Fruit fly (Drosophila melanogaster) whole organism, wandering third instar larva: Measurements from ENCODE around the gene CG10587.

ENCODE experiments used
- Abd-B ChIP-seq: fragments of >200 bp; optimal IDR thresholded peaks from 2 replicates; lab custom pipeline; 2017; ENCODE audit warnings: missing biosample characterization, missing genetic modification characterization
- CG32264 ChIP-seq: fragments of 200-800 bp; sonication (Bioruptor generic); optimal IDR thresholded peaks from 2 replicates; lab custom pipeline; 2016; ENCODE audit warnings: missing biosample characterization, missing genetic modification characterization
- CG9705 ChIP-seq: fragments of 200-800 bp; sonication (Bioruptor generic); optimal IDR thresholded peaks from 2 replicates; lab custom pipeline; 2018; ENCODE audit warnings: missing biosample characterization, mild to moderate bottlenecking, missing genetic modification characterization
- CrebA ChIP-seq: fragments of 200-800 bp; sonication (Bioruptor generic); optimal IDR thresholded peaks from 2 replicates; lab custom pipeline; 2016; ENCODE audit warnings: missing biosample characterization, mild to moderate bottlenecking, missing genetic modification characterization, borderline replicate concordance
- Dfd ChIP-seq: fragments of >200 bp; optimal IDR thresholded peaks from 2 replicates; lab custom pipeline; 2017; ENCODE audit warnings: missing biosample characterization, missing genetic modification characterization
- Dif ChIP-seq: fragments of 200-275, 200-300 bp; sonication (Bioruptor generic); optimal IDR thresholded peaks from 2 replicates; lab custom pipeline; 2018; ENCODE audit warnings: missing biosample characterization, missing genetic modification characterization; ENCODE audit not compliant: partially characterized antibody
- GATAd ChIP-seq: sonication (Bioruptor generic); optimal IDR thresholded peaks from 2 replicates; lab custom pipeline; 2016; ENCODE audit warnings: missing biosample characterization, missing genetic modification characterization
- HLH106 ChIP-seq: fragments of 200-800 bp; optimal IDR thresholded peaks from 3 replicates; lab custom pipeline; 2019; ENCODE audit warnings: missing biosample characterization, mild to moderate bottlenecking, missing genetic modification characterization, moderate library complexity
- Hnf4 ChIP-seq: fragments of 200-800 bp; sonication (Bioruptor generic); optimal IDR thresholded peaks from 2 replicates; lab custom pipeline; 2016; ENCODE audit warnings: missing biosample characterization, mild to moderate bottlenecking, missing genetic modification characterization
- Hr78 ChIP-seq: fragments of >200 bp; optimal IDR thresholded peaks from 2 replicates; lab custom pipeline; 2017; ENCODE audit warnings: missing biosample characterization, missing genetic modification characterization
- Hr83 ChIP-seq: fragments of 200-300 bp; sonication (Bioruptor generic); optimal IDR thresholded peaks from 2 replicates; lab custom pipeline; 2016; ENCODE audit warnings: missing biosample characterization, mild to moderate bottlenecking, missing genetic modification characterization, moderate library complexity; ENCODE audit not compliant: poor library complexity, severe bottlenecking
- Jra ChIP-seq: sonication (Bioruptor generic); optimal IDR thresholded peaks from 2 replicates; lab custom pipeline; 2016; ENCODE audit warnings: missing biosample characterization, missing genetic modification characterization
- Mio ChIP-seq: sonication (Bioruptor generic); optimal IDR thresholded peaks from 2 replicates; lab custom pipeline; 2016; ENCODE audit warnings: missing biosample characterization, missing genetic modification characterization
- Myc ChIP-seq: fragments of >200 bp; optimal IDR thresholded peaks from 2 replicates; lab custom pipeline; 2017
- N ChIP-seq: fragments of >200 bp; optimal IDR thresholded peaks from 2 replicates; lab custom pipeline; 2018; ENCODE audit warnings: missing biosample characterization, missing external identifiers, missing genetic modification characterization
- OdsH ChIP-seq: fragments of 200-800 bp; sonication (Bioruptor generic); optimal IDR thresholded peaks from 2 replicates; lab custom pipeline; 2016; ENCODE audit warnings: missing biosample characterization, mild to moderate bottlenecking, missing genetic modification characterization
- Rel ChIP-seq, 2 experiments: fragments of 200-800 bp; sonication (Bioruptor generic) in 1 of 2; optimal IDR thresholded peaks; 2 replicates in 1 of 2; 3 replicates in 1 of 2; lab custom pipeline; 2016 to 2019; ENCODE audit warnings: mild to moderate bottlenecking in 2 of 2, missing biosample characterization in 2 of 2, missing genetic modification characterization in 2 of 2, moderate library complexity in 1 of 2
- Sp1 ChIP-seq: fragments of 200-800 bp; sonication (Bioruptor generic); optimal IDR thresholded peaks from 3 replicates; lab custom pipeline; 2019; ENCODE audit warnings: missing biosample characterization, mild to moderate bottlenecking, missing genetic modification characterization, moderate library complexity
- Vsx2 ChIP-seq: fragments of 200-300, 225-300 bp; sonication (Bioruptor generic); optimal IDR thresholded peaks from 2 replicates; lab custom pipeline; 2018; ENCODE audit warnings: missing biosample characterization, missing genetic modification characterization; ENCODE audit not compliant: partially characterized antibody
- br ChIP-seq: fragments of 200-800 bp; sonication (Bioruptor generic); optimal IDR thresholded peaks from 2 replicates; lab custom pipeline; 2016; ENCODE audit warnings: missing biosample characterization, missing genetic modification characterization
- brk ChIP-seq: fragments of 200-800 bp; sonication (Bioruptor generic); optimal IDR thresholded peaks from 2 replicates; lab custom pipeline; 2016; ENCODE audit warnings: missing biosample characterization, mild to moderate bottlenecking, missing genetic modification characterization
- dl ChIP-seq, 2 experiments: fragments of 175-275, 200-275 bp in 1 of 2; fragments of 200-275 bp in 1 of 2; sonication (Bioruptor generic); optimal IDR thresholded peaks; lab custom pipeline; 2018; ENCODE audit warnings: mild to moderate bottlenecking in 2 of 2, missing biosample characterization in 2 of 2, missing genetic modification characterization in 2 of 2, moderate library complexity in 2 of 2; ENCODE audit not compliant: partially characterized antibody in 2 of 2, insufficient read depth in 1 of 2
- dmrt93B ChIP-seq: fragments of 200-800 bp; sonication (Bioruptor generic); optimal IDR thresholded peaks from 2 replicates; lab custom pipeline; 2018; ENCODE audit warnings: missing biosample characterization, mild to moderate bottlenecking, missing genetic modification characterization
- dsf ChIP-seq: sonication (Bioruptor generic); optimal IDR thresholded peaks from 2 replicates; lab custom pipeline; 2016; ENCODE audit warnings: missing biosample characterization, missing genetic modification characterization, borderline replicate concordance
- ey ChIP-seq: fragments of 200-800 bp; sonication (Bioruptor generic); optimal IDR thresholded peaks from 2 replicates; lab custom pipeline; 2016; ENCODE audit warnings: missing biosample characterization, missing genetic modification characterization
- foxo ChIP-seq, 2 experiments: fragments of 200-800 bp; sonication (Bioruptor generic); optimal IDR thresholded peaks; 2 replicates in 1 of 2; 3 replicates in 1 of 2; lab custom pipeline; 2016 to 2017; ENCODE audit warnings: missing biosample characterization in 2 of 2, missing genetic modification characterization in 2 of 2
- fru ChIP-seq: fragments of 200-800 bp; sonication (Bioruptor generic); optimal IDR thresholded peaks from 3 replicates; lab custom pipeline; 2016; ENCODE audit warnings: missing biosample characterization, mild to moderate bottlenecking, missing genetic modification characterization
- h ChIP-seq: fragments of 200-800 bp; sonication (Bioruptor generic); optimal IDR thresholded peaks from 3 replicates; lab custom pipeline; 2016; ENCODE audit warnings: missing biosample characterization, mild to moderate bottlenecking, missing genetic modification characterization
- jim ChIP-seq: fragments of 175-275, 200-325 bp; sonication (Bioruptor generic); optimal IDR thresholded peaks from 2 replicates; lab custom pipeline; 2016; ENCODE audit warnings: missing biosample characterization, mild to moderate bottlenecking, missing genetic modification characterization
- lola ChIP-seq: fragments of >200 bp; optimal IDR thresholded peaks from 2 replicates; lab custom pipeline; 2017; ENCODE audit warnings: missing biosample characterization, missing genetic modification characterization
- pan ChIP-seq: fragments of >200 bp; optimal IDR thresholded peaks from 2 replicates; lab custom pipeline; 2017
- psq ChIP-seq: fragments of 200-800 bp; sonication (Bioruptor generic); optimal IDR thresholded peaks from 3 replicates; lab custom pipeline; 2017; ENCODE audit warnings: missing biosample characterization, mild to moderate bottlenecking, missing genetic modification characterization, moderate library complexity
- rgr ChIP-seq: fragments of 200-800 bp; sonication (Bioruptor generic); optimal IDR thresholded peaks from 3 replicates; lab custom pipeline; 2016; ENCODE audit warnings: missing biosample characterization, mild to moderate bottlenecking, missing genetic modification characterization
- sage ChIP-seq: fragments of 200-800 bp; sonication (Bioruptor generic); optimal IDR thresholded peaks from 2 replicates; lab custom pipeline; 2016; ENCODE audit warnings: missing biosample characterization, mild to moderate bottlenecking, missing genetic modification characterization
- sv ChIP-seq: fragments of 200-800 bp; sonication (Bioruptor generic); optimal IDR thresholded peaks from 3 replicates; lab custom pipeline; 2016; ENCODE audit warnings: missing biosample characterization, missing genetic modification characterization
- tai ChIP-seq: sonication (Bioruptor generic); optimal IDR thresholded peaks from 2 replicates; lab custom pipeline; 2016; ENCODE audit warnings: missing biosample characterization, missing genetic modification characterization
- usp ChIP-seq: fragments of >200 bp; optimal IDR thresholded peaks from 2 replicates; lab custom pipeline; 2017; ENCODE audit warnings: missing biosample characterization, missing genetic modification characterization
- woc ChIP-seq: sonication (Bioruptor generic); optimal IDR thresholded peaks from 2 replicates; lab custom pipeline; 2016; ENCODE audit warnings: missing biosample characterization, mild to moderate bottlenecking, missing genetic modification characterization

CG10587 gene

DNA sequence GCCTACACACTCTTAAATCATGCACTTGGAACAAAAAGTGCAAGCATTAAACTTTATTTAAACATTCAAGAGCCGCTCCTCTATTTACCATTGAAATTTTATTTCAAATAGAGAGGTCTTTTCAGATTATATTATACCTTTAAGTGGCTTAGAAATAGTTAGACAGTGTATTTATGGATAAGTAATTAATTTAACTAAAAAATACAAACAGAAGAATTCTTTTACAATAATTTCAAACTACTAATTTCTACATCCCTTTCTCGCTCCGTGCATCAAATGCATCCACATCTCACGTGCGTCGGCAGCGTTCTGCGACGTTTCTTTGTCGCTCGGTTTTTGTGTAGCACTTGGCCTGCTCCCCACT lies 12.2 kb downstream of the CG10587 start:
- TF ChIP-seq brk (peak; percentile 92), Rel (GFP tag; optimal IDR thresholded peaks at IDR 0.05; lab: Kevin White, UChicago) (peak; percentile 73), Rel (tag; optimal IDR thresholded peaks at IDR 0.05; lab: Kevin White, UChicago) (peak; percentile 46), CG9705 (peak; percentile 85), Vsx2 (no peak), CG32264 (GFP tag; lab: Kevin White, UChicago) (peak; percentile 73), dsf (GFP tag; lab: Kevin White, UChicago) (peak; percentile 59), psq (GFP tag; lab: Kevin White, UChicago) (peak; percentile 87), Sp1 (peak; percentile 94), fru (GFP tag; lab: Kevin White, UChicago) (peak; percentile 95), Hnf4 (GFP tag; lab: Kevin White, UChicago) (peak; percentile 88), tai (peak; percentile 71), woc (GFP tag; lab: Kevin White, UChicago) (peak; percentile 90), pan (lab: Kevin White, UChicago) (no peak), Mio (GFP tag; lab: Kevin White, UChicago) (peak; percentile 4), br (GFP tag; lab: Kevin White, UChicago) (peak; percentile 93), dmrt93B (peak; percentile 89), lola (GFP tag; lab: Kevin White, UChicago) (no peak), N (GFP tag; lab: Kevin White, UChicago) (no peak), ey (peak; percentile 94), sage (GFP tag; lab: Kevin White, UChicago) (peak; percentile 80), Myc (no peak), CrebA (GFP tag; lab: Kevin White, UChicago) (peak; percentile 46), Hr78 (no peak), Hr83 (GFP tag; lab: Kevin White, UChicago) (no peak), sv (no peak), jim (no peak), dl (GFP tag; optimal IDR thresholded peaks at IDR 0.05; lab: Kevin White, UChicago; ENCODE audit: insufficient read depth in 1 of 2, partially characterized antibody in 2 of 2) (no peak), Dif (GFP tag; lab: Kevin White, UChicago) (no peak), Jra (GFP tag; lab: Kevin White, UChicago) (peak; percentile 82), rgr (peak; percentile 93), foxo (GFP tag; optimal IDR thresholded peaks at IDR 0.05; lab: Kevin White, UChicago) (peak in 1 of 2 experiments; percentile 94), GATAd (GFP tag; lab: Kevin White, UChicago) (peak; percentile 12), Abd-B (GFP tag; lab: Kevin White, UChicago) (no peak), OdsH (GFP tag; lab: Kevin White, UChicago) (peak; percentile 93), usp (GFP tag; lab: Kevin White, UChicago) (no peak), h (peak; percentile 96), Dfd (GFP tag; lab: Kevin White, UChicago) (no peak), HLH106 (tag; lab: Kevin White, UChicago) (peak; percentile 95)

DNA sequence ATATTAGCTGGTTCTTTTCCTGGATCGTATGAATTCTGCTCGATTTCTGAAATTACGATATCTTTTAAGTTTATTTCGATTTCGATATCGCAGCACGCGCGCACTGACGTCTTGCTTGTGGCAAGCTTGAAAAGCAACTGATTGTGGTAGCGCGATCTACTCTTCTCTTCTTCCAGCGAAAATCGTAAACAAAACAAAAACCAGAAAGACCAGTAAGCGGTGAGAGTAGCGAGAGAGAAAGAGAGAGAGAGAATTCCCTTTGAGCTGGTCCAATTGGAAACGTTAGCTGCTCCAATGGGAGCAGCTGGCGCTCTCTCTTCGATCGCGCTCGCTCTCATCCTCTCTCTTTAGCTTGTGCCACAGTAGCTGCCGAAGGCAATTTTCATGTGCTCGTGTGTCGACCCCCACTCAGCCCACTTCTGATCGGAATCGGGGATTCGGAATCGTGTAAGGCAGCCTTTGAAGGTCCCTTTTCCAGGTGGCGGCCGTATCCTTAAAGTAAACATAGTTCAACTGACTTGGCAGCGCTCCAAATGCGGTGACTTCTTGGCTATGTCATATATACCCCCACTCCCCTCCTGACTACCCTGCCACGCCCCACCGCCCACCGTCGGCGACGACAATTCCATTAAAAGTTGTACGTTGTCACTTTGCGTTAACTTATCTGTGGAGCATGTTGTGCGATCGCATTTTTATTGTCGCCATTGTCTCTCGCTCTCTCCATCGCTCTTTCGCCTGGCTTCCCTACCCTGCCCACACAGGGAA lies 12.8 kb downstream of the CG10587 start, which contains the start of gene fng:
Gene fng, minus strand, starts transcription at position 142 of the 765 bp plus-strand sequence.
- TF ChIP-seq Dif (GFP tag; lab: Kevin White, UChicago) (peak; percentile 86), psq (GFP tag; lab: Kevin White, UChicago) (peak; percentile 73), dl (GFP tag; optimal IDR thresholded peaks at IDR 0.05; lab: Kevin White, UChicago; ENCODE audit: insufficient read depth in 1 of 2, partially characterized antibody in 2 of 2) (peak; percentile 84 to 88), CG9705 (no peak), fru (GFP tag; lab: Kevin White, UChicago) (no peak), OdsH (GFP tag; lab: Kevin White, UChicago) (no peak), Myc (no peak), Hr83 (GFP tag; lab: Kevin White, UChicago) (peak; percentile 4), Vsx2 (peak; percentile 89), Dfd (GFP tag; lab: Kevin White, UChicago) (no peak), tai (no peak), Abd-B (GFP tag; lab: Kevin White, UChicago) (no peak), Hnf4 (GFP tag; lab: Kevin White, UChicago) (peak; percentile 29), sage (GFP tag; lab: Kevin White, UChicago) (no peak), woc (GFP tag; lab: Kevin White, UChicago) (no peak)
